Fruit fly (Drosophila melanogaster) whole organism, embryonic: ENCODE results near the gene Hesr.

ENCODE experiments used
- C15 ChIP-seq: fragments of 200-800 bp; sonication (Bioruptor generic); IDR thresholded peaks from 3 replicates; pipeline ENCODE4 v1.3.6; 2022; ENCODE audit warnings: missing biosample characterization, missing genetic modification characterization
- CG10267 ChIP-seq: fragments of 200-800 bp; sonication (Bioruptor generic); optimal IDR thresholded peaks from 2 replicates; lab custom pipeline; 2018; ENCODE audit warnings: missing biosample characterization, mild to moderate bottlenecking, missing genetic modification characterization, moderate library complexity
- CG10321 ChIP-seq: fragments of 200-800 bp; sonication (Bioruptor generic); IDR thresholded peaks from 2 replicates; pipeline ENCODE4 v1.3.6; 2022; ENCODE audit warnings: missing biosample characterization, missing genetic modification characterization
- CG12236 ChIP-seq: fragments of 200-800 bp; sonication (Bioruptor generic); optimal IDR thresholded peaks from 2 replicates; lab custom pipeline; 2016; ENCODE audit warnings: missing biosample characterization, missing genetic modification characterization
- CG12744 ChIP-seq: fragments of 200-800 bp; sonication (Bioruptor generic); optimal IDR thresholded peaks from 2 replicates; lab custom pipeline; 2016; ENCODE audit warnings: missing biosample characterization, missing genetic modification characterization
- CG12942 ChIP-seq: fragments of 200-800 bp; sonication (Bioruptor generic); optimal IDR thresholded peaks from 3 replicates; lab custom pipeline; 2016; ENCODE audit warnings: missing biosample characterization, missing genetic modification characterization
- CG14050 ChIP-seq: fragments of 200-800 bp; sonication (Bioruptor generic); IDR thresholded peaks from 3 replicates; pipeline ENCODE4 v1.3.6; 2022; ENCODE audit warnings: missing biosample characterization, missing genetic modification characterization
- CG1529 ChIP-seq: fragments of 200-800 bp; sonication (Bioruptor generic); optimal IDR thresholded peaks from 3 replicates; lab custom pipeline; 2018; ENCODE audit warnings: missing biosample characterization, missing genetic modification characterization
- CG1602 ChIP-seq: fragments of 200-800 bp; sonication (Bioruptor generic); optimal IDR thresholded peaks from 3 replicates; lab custom pipeline; 2016; ENCODE audit warnings: missing biosample characterization, missing genetic modification characterization
- CG18262 ChIP-seq: fragments of 200-800 bp; optimal IDR thresholded peaks from 3 replicates; lab custom pipeline; 2019; ENCODE audit warnings: missing biosample characterization, mild to moderate bottlenecking, missing genetic modification characterization, moderate library complexity
- CG2712 ChIP-seq: fragments of 200-800 bp; optimal IDR thresholded peaks from 3 replicates; lab custom pipeline; 2019; ENCODE audit warnings: missing biosample characterization, mild to moderate bottlenecking, missing genetic modification characterization, moderate library complexity
- CG2889 ChIP-seq: fragments of 200-800 bp; sonication (Bioruptor generic); IDR thresholded peaks from 3 replicates; pipeline ENCODE4 v1.3.6; 2022; ENCODE audit warnings: missing biosample characterization, missing genetic modification characterization
- CG3281 ChIP-seq: fragments of 200-800 bp; sonication (Bioruptor generic); optimal IDR thresholded peaks from 3 replicates; lab custom pipeline; 2017; ENCODE audit warnings: missing biosample characterization, mild to moderate bottlenecking, missing genetic modification characterization
- CG33557 ChIP-seq: fragments of 200-800 bp; sonication (Bioruptor generic); optimal IDR thresholded peaks from 2 replicates; lab custom pipeline; 2019; ENCODE audit warnings: missing biosample characterization, mild to moderate bottlenecking, missing genetic modification characterization, moderate library complexity
- CG3407 ChIP-seq: fragments of 200-800 bp; sonication (Bioruptor generic); optimal IDR thresholded peaks from 2 replicates; lab custom pipeline; 2018; ENCODE audit warnings: missing biosample characterization, mild to moderate bottlenecking, missing genetic modification characterization
- CG4424 ChIP-seq: fragments of 200-800 bp; sonication (Bioruptor generic); optimal IDR thresholded peaks from 3 replicates; lab custom pipeline; 2016; ENCODE audit warnings: missing biosample characterization, missing genetic modification characterization
- CG4617 ChIP-seq: fragments of 200-800 bp; sonication (Bioruptor generic); optimal IDR thresholded peaks from 3 replicates; lab custom pipeline; 2016; ENCODE audit warnings: missing biosample characterization, missing genetic modification characterization, borderline replicate concordance
- CG4707 ChIP-seq: fragments of 200-800 bp; sonication (Bioruptor generic); optimal IDR thresholded peaks from 2 replicates; lab custom pipeline; 2018; ENCODE audit warnings: missing biosample characterization, mild to moderate bottlenecking, missing genetic modification characterization, moderate library complexity
- CG7556 ChIP-seq: fragments of 200-800 bp; sonication (Bioruptor generic); optimal IDR thresholded peaks from 2 replicates; lab custom pipeline; 2017; ENCODE audit warnings: missing biosample characterization, mild to moderate bottlenecking, missing genetic modification characterization
- CG7839 ChIP-seq: fragments of 200-800 bp; sonication (Bioruptor generic); optimal IDR thresholded peaks from 3 replicates; lab custom pipeline; 2018; ENCODE audit warnings: missing biosample characterization, mild to moderate bottlenecking, missing genetic modification characterization, moderate library complexity
- CG9609 ChIP-seq: fragments of 200-800 bp; sonication (Bioruptor generic); optimal IDR thresholded peaks from 3 replicates; lab custom pipeline; 2016; ENCODE audit warnings: missing biosample characterization, missing genetic modification characterization
- Dp ChIP-seq: fragments of 200-800 bp; sonication (Bioruptor generic); optimal IDR thresholded peaks from 2 replicates; lab custom pipeline; 2018; ENCODE audit warnings: missing biosample characterization, mild to moderate bottlenecking, missing genetic modification characterization, moderate library complexity
- Gsc ChIP-seq: fragments of 200-800 bp; sonication (Bioruptor generic); IDR thresholded peaks from 2 replicates; pipeline ENCODE4 v1.3.6; 2022; ENCODE audit warnings: missing biosample characterization, missing genetic modification characterization
- Hr78 ChIP-seq, 2 experiments: fragments of 200-800 bp in 1 of 2; fragments of >200 bp in 1 of 2; sonication (Bioruptor generic) in 1 of 2; optimal IDR thresholded peaks; 2 replicates each; lab custom pipeline; 2017 to 2019; ENCODE audit warnings: missing biosample characterization in 2 of 2, missing genetic modification characterization in 2 of 2, mild to moderate bottlenecking in 1 of 2, moderate library complexity in 1 of 2
- Lhr ChIP-seq: fragments of 200-800 bp; sonication (Bioruptor generic); optimal IDR thresholded peaks from 3 replicates; lab custom pipeline; 2017; ENCODE audit warnings: mild to moderate bottlenecking, missing biosample characterization, missing genetic modification reagents, missing genetic modification characterization
- MTF-1 ChIP-seq: fragments of 200-800 bp; sonication (Bioruptor generic); optimal IDR thresholded peaks from 2 replicates; lab custom pipeline; 2018; ENCODE audit warnings: missing biosample characterization, mild to moderate bottlenecking, missing genetic modification characterization, borderline replicate concordance
- NK7.1 ChIP-seq: fragments of 200-800 bp; sonication (Bioruptor generic); optimal IDR thresholded peaks from 3 replicates; lab custom pipeline; 2016; ENCODE audit warnings: missing biosample characterization, missing genetic modification characterization
- Nf-YB ChIP-seq: fragments of 200-800 bp; sonication (Bioruptor generic); optimal IDR thresholded peaks from 3 replicates; lab custom pipeline; 2019; ENCODE audit warnings: missing biosample characterization, mild to moderate bottlenecking, missing genetic modification characterization, moderate library complexity
- Ravus ChIP-seq: fragments of 200-800 bp; sonication (Bioruptor generic); IDR thresholded peaks from 2 replicates; pipeline ENCODE4 v1.3.6; 2022; ENCODE audit warnings: missing biosample characterization, missing genetic modification characterization
- Rfx ChIP-seq: fragments of 200-800 bp; sonication (Bioruptor generic); IDR thresholded peaks from 2 replicates; pipeline ENCODE4 v1.3.6; 2022; ENCODE audit warnings: missing biosample characterization, missing genetic modification characterization
- Trl ChIP-seq, 3 experiments: fragments of >200 bp in 2 of 3; fragments of 200-800 bp in 1 of 3; sonication (Bioruptor generic) in 1 of 3; optimal IDR thresholded peaks; 2 replicates in 1 of 3; 3 replicates in 2 of 3; lab custom pipeline; 2016 to 2017; ENCODE audit warnings: missing biosample characterization in 1 of 3, missing genetic modification characterization in 1 of 3
- Vsx1 ChIP-seq: fragments of 200-800 bp; sonication (Bioruptor generic); optimal IDR thresholded peaks from 2 replicates; lab custom pipeline; 2017; ENCODE audit warnings: missing biosample characterization, mild to moderate bottlenecking, missing genetic modification characterization, missing genetic modification reagents
- aop ChIP-seq: fragments of 200-800 bp; sonication (Bioruptor generic); IDR thresholded peaks from 2 replicates; pipeline ENCODE4 v1.3.6; 2022; ENCODE audit warnings: missing biosample characterization, missing genetic modification characterization
- cad ChIP-seq: fragments of >200 bp; optimal IDR thresholded peaks from 2 replicates; lab custom pipeline; 2017; ENCODE audit warnings: missing biosample characterization, missing genetic modification characterization
- cas ChIP-seq: fragments of 200-800 bp; sonication (Bioruptor generic); IDR thresholded peaks from 2 replicates; pipeline ENCODE4 v1.3.6; 2022; ENCODE audit warnings: missing biosample characterization, missing genetic modification characterization
- crol ChIP-seq: fragments of 200-800 bp; sonication (Bioruptor generic); IDR thresholded peaks from 2 replicates; pipeline ENCODE4 v1.3.6; 2022; ENCODE audit warnings: missing biosample characterization, missing genetic modification characterization
- dimm ChIP-seq: fragments of 200-800 bp; sonication (Bioruptor generic); IDR thresholded peaks from 2 replicates; pipeline ENCODE4 v1.3.6; 2022; ENCODE audit warnings: missing biosample characterization, missing genetic modification characterization
- gt ChIP-seq: fragments of 200-800 bp; sonication (Bioruptor generic); IDR thresholded peaks from 2 replicates; pipeline ENCODE4 v1.3.6; 2022; ENCODE audit warnings: missing biosample characterization, missing genetic modification characterization
- h ChIP-seq: fragments of >200 bp; optimal IDR thresholded peaks from 2 replicates; lab custom pipeline; 2017
- kay ChIP-seq: fragments of 200-800 bp; sonication (Bioruptor generic); optimal IDR thresholded peaks from 2 replicates; lab custom pipeline; 2016; ENCODE audit warnings: missing biosample characterization, missing genetic modification characterization
- lmd ChIP-seq: fragments of 200-800 bp; sonication (Bioruptor generic); IDR thresholded peaks from 2 replicates; pipeline ENCODE4 v1.3.6; 2022; ENCODE audit warnings: missing biosample characterization, missing genetic modification characterization
- nmo ChIP-seq: fragments of 200-800 bp; sonication (Bioruptor generic); optimal IDR thresholded peaks from 2 replicates; lab custom pipeline; 2018; ENCODE audit warnings: missing biosample characterization, mild to moderate bottlenecking, missing genetic modification characterization, moderate library complexity
- otp ChIP-seq: fragments of 200-800 bp; sonication (Bioruptor generic); IDR thresholded peaks from 3 replicates; pipeline ENCODE4, ENCODE4 v1.3.6; 2022; ENCODE audit warnings: missing biosample characterization, missing genetic modification characterization
- pho ChIP-seq: fragments of 200-800 bp; sonication (Bioruptor generic); optimal IDR thresholded peaks from 2 replicates; lab custom pipeline; 2016; ENCODE audit warnings: missing biosample characterization, missing genetic modification characterization
- pita ChIP-seq: fragments of 200-800 bp; sonication (Bioruptor generic); optimal IDR thresholded peaks from 2 replicates; lab custom pipeline; 2017; ENCODE audit warnings: missing biosample characterization, mild to moderate bottlenecking, missing genetic modification characterization
- rib ChIP-seq: fragments of 200-800 bp; sonication (Bioruptor generic); IDR thresholded peaks from 2 replicates; pipeline ENCODE4 v1.3.6; 2022; ENCODE audit warnings: missing biosample characterization, missing genetic modification characterization
- sc ChIP-seq, 3 experiments: fragments of >200 bp in 2 of 3; fragments of 200-800 bp in 1 of 3; sonication (Bioruptor generic) in 1 of 3; optimal IDR thresholded peaks; 2 replicates in 2 of 3; 3 replicates in 1 of 3; lab custom pipeline; 2017; ENCODE audit warnings: mild to moderate bottlenecking in 1 of 3, missing biosample characterization in 1 of 3, missing genetic modification characterization in 1 of 3, missing genetic modification reagents in 1 of 3
- sob ChIP-seq: fragments of 200-800 bp; sonication (Bioruptor generic); IDR thresholded peaks from 2 replicates; pipeline ENCODE4 v1.3.6; 2022; ENCODE audit warnings: missing biosample characterization, missing genetic modification characterization
- twi ChIP-seq: fragments of 200-800 bp; optimal IDR thresholded peaks from 2 replicates; lab custom pipeline; 2019; ENCODE audit warnings: missing biosample characterization, mild to moderate bottlenecking, missing genetic modification characterization, moderate library complexity
- unc-4 ChIP-seq: fragments of 200-800 bp; sonication (Bioruptor generic); IDR thresholded peaks from 2 replicates; pipeline ENCODE4 v1.3.6; 2022; ENCODE audit warnings: missing biosample characterization, missing genetic modification characterization; ENCODE audit not compliant: partially characterized antibody
- z ChIP-seq: fragments of 200-800 bp; sonication (Bioruptor generic); IDR thresholded peaks from 3 replicates; pipeline ENCODE4 v1.3.6; 2022; ENCODE audit warnings: missing biosample characterization, missing genetic modification characterization
- zf30C ChIP-seq: fragments of 200-800 bp; sonication (Bioruptor generic); optimal IDR thresholded peaks from 3 replicates; lab custom pipeline; 2018; ENCODE audit warnings: missing biosample characterization, mild to moderate bottlenecking, missing genetic modification characterization

The Hesr gene

dm6 chrX:18237886-18238285 lies 32.9 kb upstream of the Hesr start (continued):
- TF ChIP-seq Ravus (GFP tag; lab: Robert Waterston, UW), result no peak
- no peak for TF ChIP-seq CG7556
- no peak for TF ChIP-seq Hr78 (GFP tag; optimal IDR thresholded peaks at IDR 0.05; lab: Kevin White, UChicago)
- no peak for TF ChIP-seq zf30C (GFP tag; lab: Kevin White, UChicago)
- no peak for TF ChIP-seq gt (GFP tag; lab: Robert Waterston, UW)
- TF ChIP-seq rib (GFP tag; lab: Robert Waterston, UW), result no peak
- TF ChIP-seq dimm, result no peak
- no peak for TF ChIP-seq CG3281 (GFP tag; lab: Kevin White, UChicago)
- no peak for TF ChIP-seq Dp (GFP tag; lab: Kevin White, UChicago)
- no peak for TF ChIP-seq kay
- TF ChIP-seq CG12236 (GFP tag; lab: Kevin White, UChicago), result no peak
- TF ChIP-seq z (GFP tag; lab: Robert Waterston, UW), result no peak
- no peak for TF ChIP-seq CG14050 (GFP tag; lab: Robert Waterston, UW)
- TF ChIP-seq cas (GFP tag; lab: Robert Waterston, UW), result no peak
- TF ChIP-seq CG7839 (tag; lab: Kevin White, UChicago), result no peak
- TF ChIP-seq pho (GFP tag; lab: Kevin White, UChicago), result no peak
- no peak for TF ChIP-seq CG12744
- no peak for TF ChIP-seq NK7.1 (GFP tag; lab: Kevin White, UChicago)
- TF ChIP-seq aop (GFP tag; lab: Robert Waterston, UW), result no peak
- TF ChIP-seq unc-4, result no peak
- peak; percentile 63 for TF ChIP-seq MTF-1 (GFP tag; lab: Kevin White, UChicago)
- TF ChIP-seq CG4617, result no peak
- TF ChIP-seq CG1529 (GFP tag; lab: Kevin White, UChicago), result peak; percentile 46
- no peak for TF ChIP-seq crol (GFP tag; lab: Robert Waterston, UW)
- TF ChIP-seq pita (GFP tag; lab: Kevin White, UChicago), result no peak
- no peak for TF ChIP-seq Rfx (GFP tag; lab: Robert Waterston, UW)
- TF ChIP-seq CG18262 (tag; lab: Kevin White, UChicago), result peak; percentile 12
- TF ChIP-seq CG1602 (GFP tag; lab: Kevin White, UChicago), result no peak
- no peak for TF ChIP-seq CG9609 (GFP tag; lab: Kevin White, UChicago)
- no peak for TF ChIP-seq sob
- TF ChIP-seq CG33557, result peak; percentile 68
- TF ChIP-seq CG2889 (GFP tag; lab: Robert Waterston, UW), result no peak
- peak; percentile 22 for TF ChIP-seq Lhr (GFP tag; lab: Kevin White, UChicago)
- no peak for TF ChIP-seq twi (tag; lab: Kevin White, UChicago)
- no peak for TF ChIP-seq CG10267 (tag; lab: Kevin White, UChicago)
- TF ChIP-seq otp (GFP tag; lab: Robert Waterston, UW), result no peak
- no peak for TF ChIP-seq CG10321
- TF ChIP-seq CG2712 (tag; lab: Kevin White, UChicago), result peak; percentile 40
- TF ChIP-seq Vsx1, result peak; percentile 17
- no peak for TF ChIP-seq h (lab: Kevin White, UChicago)
- no peak for TF ChIP-seq nmo
- no peak for TF ChIP-seq CG4424 (GFP tag; lab: Kevin White, UChicago)
- TF ChIP-seq CG12942 (GFP tag; lab: Kevin White, UChicago), result no peak
- no peak for TF ChIP-seq Nf-YB
- no peak for TF ChIP-seq cad
- no peak for TF ChIP-seq C15 (GFP tag; lab: Robert Waterston, UW)
- TF ChIP-seq sc (optimal IDR thresholded peaks at IDR 0.05; lab: Kevin White, UChicago), result no peak
- TF ChIP-seq sc (GFP tag; optimal IDR thresholded peaks at IDR 0.05; lab: Kevin White, UChicago), result peak; percentile 26
- TF ChIP-seq Gsc (GFP tag; lab: Robert Waterston, UW), result no peak
- TF ChIP-seq CG4707 (GFP tag; lab: Kevin White, UChicago), result peak; percentile 32
- peak; percentile 76 for TF ChIP-seq CG3407 (GFP tag; lab: Kevin White, UChicago)
- TF ChIP-seq lmd, result no peak
- no peak for TF ChIP-seq Trl (optimal IDR thresholded peaks at IDR 0.05; lab: Kevin White, UChicago)
- no peak for TF ChIP-seq Trl (GFP tag; optimal IDR thresholded peaks at IDR 0.05; lab: Kevin White, UChicago)
